Worm (Caenorhabditis elegans): ENCODE data around the gene nhr-168.

nhr-168 gene

DNA sequence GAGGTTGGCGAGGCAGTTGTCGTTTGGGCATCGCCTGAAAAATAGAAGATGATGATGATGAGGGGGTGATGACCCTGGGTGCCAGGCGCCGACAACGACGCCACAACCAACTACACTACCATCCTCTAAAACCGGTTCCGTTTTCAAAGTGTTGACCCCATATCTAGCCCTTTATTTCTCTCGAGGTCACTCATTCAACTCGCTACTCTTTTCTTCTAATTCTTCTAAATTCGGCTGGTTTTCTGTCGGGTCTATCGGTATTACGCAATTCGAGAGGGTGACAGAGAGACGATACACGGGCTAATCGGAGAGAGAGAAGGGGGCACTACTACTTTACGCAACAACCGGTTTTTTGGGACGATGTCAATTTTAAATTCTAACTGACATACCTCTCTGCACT, 37.7 kb upstream of the nhr-168 start:
- TF ChIP-seq B0310.2 (tag; optimal IDR thresholded peaks at IDR 0.05): no peak
- TF ChIP-seq hnd-1 (tag; optimal IDR thresholded peaks at IDR 0.05): no peak
- TF ChIP-seq tbx-37 (GFP tag; conservative IDR thresholded peaks at IDR 0.05): no peak
- no peak for TF ChIP-seq ceh-36 (tag; optimal IDR thresholded peaks at IDR 0.05)
- no peak for TF ChIP-seq hmg-4 (GFP tag; optimal IDR thresholded peaks at IDR 0.05)
- no peak for TF ChIP-seq tbx-11 (GFP tag; IDR thresholded peaks at IDR 0.05)
- TF ChIP-seq aly-1 (tag; optimal IDR thresholded peaks at IDR 0.05): no peak
- TF ChIP-seq scrt-1 (GFP tag; IDR thresholded peaks at IDR 0.05): no peak
- TF ChIP-seq tra-4 (tag; optimal IDR thresholded peaks at IDR 0.05): no peak
- TF ChIP-seq ceh-13 (GFP tag; optimal IDR thresholded peaks at IDR 0.05): no peak
- no peak for TF ChIP-seq ets-7 (tag; optimal IDR thresholded peaks at IDR 0.05)
- no peak for TF ChIP-seq flt-1 (GFP tag; IDR thresholded peaks at IDR 0.05)
- no peak for TF ChIP-seq sea-1 (GFP tag; conservative IDR thresholded peaks at IDR 0.05)
- no peak for TF ChIP-seq pes-1 (GFP tag; IDR thresholded peaks at IDR 0.05)
- TF ChIP-seq ama-1 (optimal IDR thresholded peaks at IDR 0.05): no peak
- TF ChIP-seq F13C5.2 (tag; optimal IDR thresholded peaks at IDR 0.05): no peak
- no peak for TF ChIP-seq hmbx-1 (tag; optimal IDR thresholded peaks at IDR 0.05)

- TF ChIP-seq hmbx-1 (tag; optimal IDR thresholded peaks at IDR 0.05) (no peak), ceh-13 (GFP tag; optimal IDR thresholded peaks at IDR 0.05) (no peak), ceh-36 (tag; optimal IDR thresholded peaks at IDR 0.05) (no peak), F13C5.2 (tag; optimal IDR thresholded peaks at IDR 0.05) (no peak)
These were observed 36.6 kb upstream of the nhr-168 start for ce11 chrV:13370265-13370664.

- TF ChIP-seq tbx-37 (GFP tag; conservative IDR thresholded peaks at IDR 0.05) (no peak), scrt-1 (GFP tag; IDR thresholded peaks at IDR 0.05) (no peak), F13C5.2 (tag; optimal IDR thresholded peaks at IDR 0.05) (no peak), ama-1 (optimal IDR thresholded peaks at IDR 0.05) (no peak), tra-4 (tag; optimal IDR thresholded peaks at IDR 0.05) (no peak), ceh-13 (GFP tag; optimal IDR thresholded peaks at IDR 0.05) (no peak), aly-1 (tag; optimal IDR thresholded peaks at IDR 0.05) (no peak), hnd-1 (tag; optimal IDR thresholded peaks at IDR 0.05) (no peak), hmg-4 (GFP tag; optimal IDR thresholded peaks at IDR 0.05) (no peak), pes-1 (GFP tag; IDR thresholded peaks at IDR 0.05) (no peak), ceh-36 (tag; optimal IDR thresholded peaks at IDR 0.05) (no peak)
These were observed 36.0 kb upstream of the nhr-168 start for ce11 chrV:13369663-13370062.

DNA sequence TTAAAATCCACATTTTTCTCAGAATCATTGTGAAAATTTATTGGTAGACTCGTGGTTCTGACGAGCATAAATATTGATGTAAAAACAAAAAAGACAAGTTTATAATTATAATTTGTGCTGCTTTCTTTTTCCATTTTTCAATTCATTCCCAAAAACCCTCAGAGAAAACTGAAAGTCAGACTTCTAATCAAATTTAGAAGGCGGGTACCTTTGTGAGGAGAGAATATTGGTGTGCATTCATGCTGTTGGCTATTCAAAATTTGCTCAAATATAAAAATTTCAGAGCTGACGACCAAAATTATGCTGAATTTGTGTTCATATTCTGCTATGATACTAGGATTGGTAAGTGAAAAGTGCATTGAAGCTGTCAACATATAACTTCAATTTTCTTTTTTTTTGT, 33.4 kb upstream of the nhr-168 start, which contains the start of gene srx-125:
Gene srx-125 (plus strand): TSS at position 301 of the 400 bp plus-strand sequence.
- TF ChIP-seq F13C5.2 (tag; optimal IDR thresholded peaks at IDR 0.05): no peak
- no peak for TF ChIP-seq sea-1 (GFP tag; conservative IDR thresholded peaks at IDR 0.05)
- no peak for TF ChIP-seq flt-1 (GFP tag; IDR thresholded peaks at IDR 0.05)
- TF ChIP-seq tbx-37 (GFP tag; conservative IDR thresholded peaks at IDR 0.05): no peak
- TF ChIP-seq ceh-13 (GFP tag; optimal IDR thresholded peaks at IDR 0.05): no peak

- no peak for TF ChIP-seq ceh-13 (GFP tag; optimal IDR thresholded peaks at IDR 0.05)
- no peak for TF ChIP-seq pes-1 (GFP tag; IDR thresholded peaks at IDR 0.05)
- no peak for TF ChIP-seq scrt-1 (GFP tag; IDR thresholded peaks at IDR 0.05)
- no peak for TF ChIP-seq B0310.2 (tag; optimal IDR thresholded peaks at IDR 0.05)
- no peak for TF ChIP-seq flt-1 (GFP tag; IDR thresholded peaks at IDR 0.05)
- no peak for TF ChIP-seq F13C5.2 (tag; optimal IDR thresholded peaks at IDR 0.05)
- no peak for TF ChIP-seq hmg-4 (GFP tag; optimal IDR thresholded peaks at IDR 0.05)
These were observed 32.8 kb upstream of the nhr-168 start for ce11 chrV:13366488-13366887.

ce11 chrV:13364227-13364626, 30.6 kb upstream of the nhr-168 start:
- TF ChIP-seq ama-1 (optimal IDR thresholded peaks at IDR 0.05) (no peak), flt-1 (GFP tag; IDR thresholded peaks at IDR 0.05) (no peak), ceh-13 (GFP tag; optimal IDR thresholded peaks at IDR 0.05) (no peak), ets-7 (tag; optimal IDR thresholded peaks at IDR 0.05) (no peak), aly-1 (tag; optimal IDR thresholded peaks at IDR 0.05) (no peak), tra-4 (tag; optimal IDR thresholded peaks at IDR 0.05) (no peak)

DNA sequence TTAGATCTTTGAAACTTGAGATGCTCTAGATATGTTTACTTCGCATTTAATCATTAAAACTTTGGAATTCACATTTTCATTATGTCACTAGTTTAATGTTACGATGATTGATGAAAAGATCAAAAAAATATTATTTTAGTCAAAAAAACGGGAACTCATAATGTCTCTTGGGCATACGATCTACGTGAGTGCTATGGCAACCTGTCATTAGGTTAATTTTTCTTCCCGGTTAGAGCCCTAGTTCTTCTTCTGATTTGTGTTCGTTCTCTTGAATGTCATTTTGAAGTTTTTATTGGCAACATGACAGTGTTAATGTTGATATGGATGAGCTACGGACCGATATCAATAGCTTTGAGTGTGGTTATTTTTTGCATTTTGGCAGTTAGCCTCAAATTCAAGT, 29.7 kb upstream of the nhr-168 start, which contains the start of gene srg-46:
Gene srg-46 (plus strand): TSS at position 301 of the 400 bp plus-strand sequence.
- no peak for TF ChIP-seq hmg-4 (GFP tag; optimal IDR thresholded peaks at IDR 0.05)

ce11 chrV:13360254-13360653, 26.6 kb upstream of the nhr-168 start, which contains the start of gene F32H5.4:
Gene F32H5.4, plus strand, starts transcription at chrV:13360554.
- TF ChIP-seq aly-1 (tag; optimal IDR thresholded peaks at IDR 0.05) (no peak), sea-1 (GFP tag; conservative IDR thresholded peaks at IDR 0.05) (no peak), tra-4 (tag; optimal IDR thresholded peaks at IDR 0.05) (no peak), tbx-11 (GFP tag; IDR thresholded peaks at IDR 0.05) (no peak), hmg-4 (GFP tag; optimal IDR thresholded peaks at IDR 0.05) (no peak), hnd-1 (tag; optimal IDR thresholded peaks at IDR 0.05) (no peak)

DNA sequence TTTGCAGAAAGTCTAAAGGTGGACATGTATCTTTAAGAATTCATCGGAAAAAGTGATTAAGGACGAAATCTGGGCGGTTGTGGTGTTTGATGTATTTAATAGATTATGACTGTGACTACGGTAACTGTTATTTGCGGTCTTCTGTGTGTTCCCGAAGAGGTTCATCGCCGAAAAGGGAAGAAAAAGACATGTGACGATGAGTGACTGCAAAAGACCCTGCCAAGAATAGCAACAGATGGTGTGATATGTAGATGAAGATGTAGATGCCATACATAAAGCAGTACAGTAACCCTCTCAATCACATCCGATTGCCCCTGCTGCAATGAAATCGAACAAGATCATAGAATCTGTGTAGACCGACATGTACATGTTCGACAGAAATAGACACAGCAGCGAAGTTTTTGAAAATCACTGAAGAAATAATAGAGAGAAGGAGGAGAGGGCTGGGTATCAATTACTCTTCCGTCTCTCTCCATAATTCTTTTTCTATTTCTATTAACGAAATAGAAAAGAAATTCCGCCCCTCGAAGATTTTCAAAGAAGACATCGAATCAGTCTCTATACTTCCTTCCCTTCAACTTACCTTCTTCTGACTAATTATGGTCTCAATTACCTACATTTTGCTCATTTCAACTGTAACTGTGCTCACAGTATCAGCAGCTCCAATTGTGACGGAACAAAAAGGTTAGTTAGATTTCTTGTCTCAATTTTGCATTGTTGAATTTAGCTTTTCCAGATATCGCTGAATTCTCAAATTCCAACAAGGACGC, 25.3 kb upstream of the nhr-168 start, which contains the start of gene F32H5.3:
Gene F32H5.3 (plus strand): TSS at position 513 of the 770 bp plus-strand sequence.
- TF ChIP-seq aly-1 (tag; optimal IDR thresholded peaks at IDR 0.05) (no peak), ceh-13 (GFP tag; optimal IDR thresholded peaks at IDR 0.05) (no peak), flt-1 (GFP tag; IDR thresholded peaks at IDR 0.05) (no peak), scrt-1 (GFP tag; IDR thresholded peaks at IDR 0.05) (no peak), ama-1 (optimal IDR thresholded peaks at IDR 0.05) (no peak), B0310.2 (tag; optimal IDR thresholded peaks at IDR 0.05) (no peak), ceh-36 (tag; optimal IDR thresholded peaks at IDR 0.05) (no peak), hmbx-1 (tag; optimal IDR thresholded peaks at IDR 0.05) (no peak), ets-7 (tag; optimal IDR thresholded peaks at IDR 0.05) (no peak), pes-1 (GFP tag; IDR thresholded peaks at IDR 0.05) (no peak), hmg-4 (GFP tag; optimal IDR thresholded peaks at IDR 0.05) (no peak)

Data from whole organism, early embryonic.